Worm (Caenorhabditis elegans) whole organism, mixed stage, embryonic: ENCODE data around the gene dmsr-12.

Source experiments
- elt-1 ChIP-seq: sonication (generic microtip); optimal IDR thresholded peaks from 2 replicates; lab custom pipeline; 2017; ENCODE audit warnings: missing genetic modification characterization, mild to moderate bottlenecking, missing compliant biosample characterization, antibody characterized with exemption, moderate library complexity, borderline replicate concordance; ENCODE audit not compliant: insufficient read depth
- lin-13 ChIP-seq: fragments of 150-350 bp; optimal IDR thresholded peaks from 2 replicates; lab custom pipeline; 2014; ENCODE audit warnings: missing biosample characterization, missing genetic modification characterization
- lsy-2 ChIP-seq: fragments of 150-350 bp; optimal IDR thresholded peaks from 2 replicates; lab custom pipeline; 2014; ENCODE audit warnings: missing biosample characterization, missing genetic modification characterization
- pha-4 ChIP-seq: fragments of 150-350 bp; optimal IDR thresholded peaks from 2 replicates; lab custom pipeline; 2018; ENCODE audit warnings: missing biosample characterization, missing genetic modification reagents, missing genetic modification characterization
- unc-39 ChIP-seq: fragments of 150-350 bp; optimal IDR thresholded peaks from 2 replicates; lab custom pipeline; 2014; ENCODE audit warnings: missing biosample characterization, missing genetic modification characterization

- TF ChIP-seq elt-1 (tag; lab: Kevin White, UChicago) (no peak), unc-39 (no peak), lin-13 (tag; lab: Kevin White, UChicago) (no peak), pha-4 (tag; lab: Kevin White, UChicago) (no peak), lsy-2 (tag; lab: Kevin White, UChicago) (no peak)
Measured at ce11 chrV:6838599-6838998, 32.4 kb upstream of the dmsr-12 start, which contains the start of gene T15B7.15.
